Worm (Caenorhabditis elegans) whole organism, young adult: ENCODE data around the gene vnut-1.

Experiments used
- K12H6.12 ChIP-seq: fragments of 200-800 bp; sonication (Bioruptor generic); optimal IDR thresholded peaks from 2 replicates; lab custom pipeline; 2018; ENCODE audit warnings: mild to moderate bottlenecking, missing genetic modification characterization, missing compliant biosample characterization
- T07F8.4 ChIP-seq: sonication (generic microtip); optimal IDR thresholded peaks from 2 replicates; lab custom pipeline; 2016; ENCODE audit warnings: mild to moderate bottlenecking, missing genetic modification characterization, moderate library complexity, missing compliant biosample characterization
- T26A5.8 ChIP-seq: sonication (generic microtip); optimal IDR thresholded peaks from 2 replicates; lab custom pipeline; 2016; ENCODE audit warnings: missing genetic modification characterization, missing compliant biosample characterization
- Y53G8AR.9 ChIP-seq: fragments of 200-800 bp; sonication (Bioruptor generic); conservative IDR thresholded peaks from 2 replicates; pipeline ENCODE4 v1.3.6; 2022; ENCODE audit warnings: missing genetic modification reagents, missing genetic modification characterization, missing compliant biosample characterization
- Y95B8A.8 ChIP-seq: fragments of 200-800 bp; sonication (Bioruptor generic); IDR thresholded peaks from 2 replicates; pipeline ENCODE4 v1.3.6; 2022; ENCODE audit warnings: missing genetic modification reagents, missing genetic modification characterization, missing compliant biosample characterization
- aptf-2 ChIP-seq: fragments of 200-800 bp; sonication (Bioruptor generic); conservative IDR thresholded peaks from 2 replicates; pipeline ENCODE4 v1.3.6; 2022; ENCODE audit warnings: missing genetic modification reagents, missing genetic modification characterization, missing compliant biosample characterization
- attf-3 ChIP-seq: fragments of 200-800 bp; sonication (Bioruptor generic); conservative IDR thresholded peaks from 2 replicates; pipeline ENCODE4 v1.3.6; 2022; ENCODE audit warnings: missing genetic modification reagents, missing genetic modification characterization, missing compliant biosample characterization
- attf-5 ChIP-seq: fragments of 200-800 bp; sonication (Bioruptor generic); optimal IDR thresholded peaks from 2 replicates; lab custom pipeline; 2018; ENCODE audit warnings: mild to moderate bottlenecking, missing genetic modification characterization, missing compliant biosample characterization
- ccch-3 ChIP-seq: fragments of 200-800 bp; sonication (Bioruptor generic); optimal IDR thresholded peaks from 2 replicates; lab custom pipeline; 2018; ENCODE audit warnings: mild to moderate bottlenecking, missing genetic modification characterization, missing compliant biosample characterization
- cebp-1 ChIP-seq, 2 experiments: fragments of 200-800 bp in 1 of 2; sonication (Bioruptor generic) in 1 of 2; sonication (generic microtip) in 1 of 2; IDR thresholded peaks in 1 of 2; optimal IDR thresholded peaks in 1 of 2; 2 replicates each; pipeline versions ENCODE4 v1.3.6 to Lab custom; 2017 to 2022; ENCODE audit warnings: missing compliant biosample characterization in 2 of 2, missing genetic modification characterization in 2 of 2, mild to moderate bottlenecking in 1 of 2, missing genetic modification reagents in 1 of 2, moderate library complexity in 1 of 2
- cebp-2 ChIP-seq: fragments of 200-800 bp; sonication (Bioruptor generic); IDR thresholded peaks from 2 replicates; pipeline ENCODE4 v1.3.6; 2022; ENCODE audit warnings: missing genetic modification characterization, missing compliant biosample characterization
- ceh-100 ChIP-seq: fragments of 200-800 bp; sonication (Bioruptor generic); IDR thresholded peaks from 2 replicates; pipeline ENCODE4 v1.3.6; 2022; ENCODE audit warnings: missing genetic modification reagents, missing genetic modification characterization, missing compliant biosample characterization
- ceh-79 ChIP-seq: sonication (generic microtip); optimal IDR thresholded peaks from 2 replicates; lab custom pipeline; 2017; ENCODE audit warnings: mild to moderate bottlenecking, missing genetic modification characterization, missing compliant biosample characterization
- ceh-91 ChIP-seq: fragments of 200-800 bp; sonication (Bioruptor generic); IDR thresholded peaks from 2 replicates; pipeline ENCODE4 v1.3.6; 2022; ENCODE audit warnings: missing genetic modification reagents, missing genetic modification characterization, missing compliant biosample characterization
- die-1 ChIP-seq: sonication (generic microtip); optimal IDR thresholded peaks from 2 replicates; lab custom pipeline; 2016; ENCODE audit warnings: missing genotype, mild to moderate bottlenecking, missing genetic modification characterization, missing compliant biosample characterization
- dox-1 ChIP-seq: fragments of 200-800 bp; sonication (Bioruptor generic); IDR thresholded peaks from 2 replicates; pipeline ENCODE4 v1.3.6; 2022; ENCODE audit warnings: missing genetic modification reagents, missing genetic modification characterization, missing compliant biosample characterization
- ets-4 ChIP-seq: fragments of 200-800 bp; sonication (Bioruptor generic); optimal IDR thresholded peaks from 2 replicates; lab custom pipeline; 2018; ENCODE audit warnings: mild to moderate bottlenecking, missing genetic modification characterization, missing compliant biosample characterization
- him-1 ChIP-seq: sonication (generic microtip); optimal IDR thresholded peaks from 2 replicates; lab custom pipeline; 2016; ENCODE audit warnings: missing genotype, missing genetic modification reagents, missing genetic modification characterization, missing compliant biosample characterization
- hrde-1 ChIP-seq: sonication (generic microtip); optimal IDR thresholded peaks from 2 replicates; lab custom pipeline; 2016; ENCODE audit warnings: missing genetic modification characterization, mild to moderate bottlenecking, missing compliant biosample characterization, moderate library complexity, missing genotype, missing genetic modification reagents, borderline replicate concordance
- hsf-1 ChIP-seq: fragments of 200-800 bp; sonication (Bioruptor generic); IDR thresholded peaks from 2 replicates; pipeline ENCODE4 v1.3.6; 2022; ENCODE audit warnings: missing genetic modification reagents, missing genetic modification characterization, missing compliant biosample characterization
- lag-1 ChIP-seq: fragments of 200-800 bp; sonication (Bioruptor generic); IDR thresholded peaks from 2 replicates; pipeline ENCODE4 v1.3.6; 2022; ENCODE audit warnings: missing genetic modification reagents, missing genetic modification characterization, missing compliant biosample characterization
- let-526 ChIP-seq: fragments of 200-800 bp; sonication (Bioruptor generic); IDR thresholded peaks from 2 replicates; pipeline ENCODE4 v1.3.6; 2022; ENCODE audit warnings: missing genetic modification reagents, missing genetic modification characterization, missing compliant biosample characterization
- let-607 ChIP-seq, 2 experiments: fragments of 200-800 bp in 1 of 2; sonication (Bioruptor generic) in 1 of 2; sonication (generic microtip) in 1 of 2; optimal IDR thresholded peaks; 2 replicates each; lab custom pipeline; 2016 to 2018; ENCODE audit warnings: mild to moderate bottlenecking in 2 of 2, missing compliant biosample characterization in 2 of 2, missing genetic modification characterization in 2 of 2, moderate library complexity in 2 of 2, missing genotype in 1 of 2
- lin-26 ChIP-seq: fragments of 200-800 bp; sonication (Bioruptor generic); IDR thresholded peaks from 2 replicates; pipeline ENCODE4 v1.3.6; 2022; ENCODE audit warnings: missing genetic modification reagents, missing genetic modification characterization, missing compliant biosample characterization
- lin-35 ChIP-seq, 3 experiments: fragments of 150-350 bp in 2 of 3; sonication (generic microtip) in 1 of 3; optimal IDR thresholded peaks; 2 replicates each; lab custom pipeline; 2014 to 2018; ENCODE audit warnings: missing biosample characterization in 3 of 3, missing genetic modification characterization in 3 of 3, missing genetic modification reagents in 3 of 3
- lir-1 ChIP-seq: fragments of 200-800 bp; sonication (Bioruptor generic); conservative IDR thresholded peaks from 2 replicates; pipeline ENCODE4 v1.3.6; 2022; ENCODE audit warnings: missing genetic modification reagents, missing genetic modification characterization, missing compliant biosample characterization
- madf-10 ChIP-seq: sonication (generic microtip); optimal IDR thresholded peaks from 2 replicates; lab custom pipeline; 2016; ENCODE audit warnings: mild to moderate bottlenecking, missing genetic modification characterization, missing compliant biosample characterization
- madf-8 ChIP-seq: fragments of 200-800 bp; sonication (Bioruptor generic); conservative IDR thresholded peaks from 2 replicates; pipeline ENCODE4 v1.3.6; 2022; ENCODE audit warnings: missing genetic modification reagents, missing genetic modification characterization, missing compliant biosample characterization
- mcd-1 ChIP-seq: fragments of 200-800 bp; sonication (Bioruptor generic); IDR thresholded peaks from 2 replicates; pipeline ENCODE4 v1.3.6; 2022; ENCODE audit warnings: missing genetic modification reagents, missing genetic modification characterization, missing compliant biosample characterization
- nhr-120 ChIP-seq: fragments of 200-800 bp; sonication (Bioruptor generic); IDR thresholded peaks from 2 replicates; pipeline ENCODE4 v1.3.6; 2022; ENCODE audit warnings: missing genetic modification characterization, missing compliant biosample characterization
- nhr-27 ChIP-seq: fragments of 200-800 bp; sonication (Bioruptor generic); optimal IDR thresholded peaks from 2 replicates; lab custom pipeline; 2018; ENCODE audit warnings: mild to moderate bottlenecking, missing genetic modification characterization, moderate library complexity, missing compliant biosample characterization
- pha-4 ChIP-seq: fragments of 150-350 bp; sonication (generic microtip); optimal IDR thresholded peaks from 2 replicates; lab custom pipeline; 2014; ENCODE audit warnings: missing biosample characterization, missing genetic modification reagents, missing genetic modification characterization
- snpc-1.3 ChIP-seq: sonication (generic microtip); optimal IDR thresholded peaks from 2 replicates; lab custom pipeline; 2017; ENCODE audit warnings: missing genetic modification characterization, mild to moderate bottlenecking, missing compliant biosample characterization, antibody characterized with exemption, moderate library complexity, missing genotype, missing genetic modification reagents; ENCODE audit not compliant: insufficient read depth
- snpc-3.4 ChIP-seq: sonication (generic microtip); optimal IDR thresholded peaks from 2 replicates; lab custom pipeline; 2017; ENCODE audit warnings: missing genetic modification characterization, mild to moderate bottlenecking, missing compliant biosample characterization, antibody characterized with exemption, moderate library complexity, missing genotype, missing genetic modification reagents
- sptf-2 ChIP-seq: fragments of 200-800 bp; sonication (Bioruptor generic); optimal IDR thresholded peaks from 2 replicates; lab custom pipeline; 2018; ENCODE audit warnings: mild to moderate bottlenecking, missing genetic modification characterization, missing compliant biosample characterization
- tlf-1 ChIP-seq: fragments of 200-800 bp; sonication (Bioruptor generic); optimal IDR thresholded peaks from 2 replicates; lab custom pipeline; 2018; ENCODE audit warnings: mild to moderate bottlenecking, missing genetic modification characterization, missing compliant biosample characterization
- unc-62 ChIP-seq: fragments of 150-350 bp; optimal IDR thresholded peaks from 2 replicates; lab custom pipeline; 2014; ENCODE audit warnings: missing biosample characterization, missing genetic modification reagents, missing genetic modification characterization
- xnd-1 ChIP-seq: sonication (generic microtip); optimal IDR thresholded peaks from 2 replicates; lab custom pipeline; 2016; ENCODE audit warnings: missing genotype, missing genetic modification reagents, missing genetic modification characterization, missing compliant biosample characterization
- ztf-22 ChIP-seq: fragments of 200-800 bp; sonication (Bioruptor generic); optimal IDR thresholded peaks from 2 replicates; lab custom pipeline; 2018; ENCODE audit warnings: mild to moderate bottlenecking, missing genetic modification characterization, moderate library complexity, missing compliant biosample characterization
- ztf-25 ChIP-seq: fragments of 200-800 bp; sonication (Bioruptor generic); IDR thresholded peaks from 2 replicates; pipeline ENCODE4 v1.3.6; 2022; ENCODE audit warnings: missing genetic modification reagents, missing genetic modification characterization, missing compliant biosample characterization
- ztf-3 ChIP-seq: fragments of 200-800 bp; sonication (Bioruptor generic); optimal IDR thresholded peaks from 2 replicates; lab custom pipeline; 2018; ENCODE audit warnings: mild to moderate bottlenecking, missing genetic modification characterization, missing compliant biosample characterization
- ztf-6 ChIP-seq: fragments of 200-800 bp; sonication (Bioruptor generic); IDR thresholded peaks from 2 replicates; pipeline ENCODE4 v1.3.6; 2022; ENCODE audit warnings: missing genetic modification reagents, missing genetic modification characterization, missing compliant biosample characterization

vnut-1 gene

DNA sequence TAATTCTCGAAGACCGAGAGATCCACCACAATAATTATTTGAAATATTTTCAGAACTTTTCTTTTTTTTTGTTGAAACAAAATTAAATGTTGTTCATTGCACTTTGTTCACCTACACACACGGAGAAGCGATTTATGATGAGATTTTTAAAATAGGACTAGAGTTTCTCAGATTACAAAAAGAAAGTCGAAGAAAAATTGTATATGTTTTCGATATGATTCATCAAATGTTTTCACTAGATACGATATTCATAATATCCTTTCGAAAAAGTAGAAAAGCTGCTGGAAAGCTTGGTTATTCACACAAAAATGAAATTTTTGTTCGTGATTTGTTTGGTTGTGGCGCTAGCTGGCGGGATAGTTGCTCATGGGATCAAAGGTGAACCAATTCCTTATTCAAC lies 35.4 kb downstream of the vnut-1 start, which contains the start of gene F57C2.4 (continued):
- TF ChIP-seq attf-3 (no peak), xnd-1 (no peak)

DNA sequence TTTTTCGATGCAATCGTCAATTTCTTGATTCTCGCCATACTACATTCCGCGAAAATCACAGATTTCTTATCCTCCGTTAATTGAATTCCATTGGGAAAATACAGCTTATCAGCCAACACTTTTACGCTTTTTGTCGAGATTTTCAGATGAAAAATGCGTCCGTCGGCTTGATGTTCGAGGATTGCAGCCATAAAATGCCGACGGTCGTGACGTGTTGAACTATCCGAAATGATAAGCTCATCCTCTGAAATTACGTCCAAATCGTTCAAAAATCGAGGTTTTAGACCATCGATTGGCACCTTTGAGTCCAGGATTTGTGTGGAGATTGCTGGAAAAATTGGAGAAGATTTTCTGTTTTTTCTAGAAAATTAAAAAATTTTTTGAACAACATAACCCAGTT lies 37.5 kb downstream of the vnut-1 start:
- TF ChIP-seq madf-10 (tag; lab: Kevin White, UChicago) = no peak

DNA sequence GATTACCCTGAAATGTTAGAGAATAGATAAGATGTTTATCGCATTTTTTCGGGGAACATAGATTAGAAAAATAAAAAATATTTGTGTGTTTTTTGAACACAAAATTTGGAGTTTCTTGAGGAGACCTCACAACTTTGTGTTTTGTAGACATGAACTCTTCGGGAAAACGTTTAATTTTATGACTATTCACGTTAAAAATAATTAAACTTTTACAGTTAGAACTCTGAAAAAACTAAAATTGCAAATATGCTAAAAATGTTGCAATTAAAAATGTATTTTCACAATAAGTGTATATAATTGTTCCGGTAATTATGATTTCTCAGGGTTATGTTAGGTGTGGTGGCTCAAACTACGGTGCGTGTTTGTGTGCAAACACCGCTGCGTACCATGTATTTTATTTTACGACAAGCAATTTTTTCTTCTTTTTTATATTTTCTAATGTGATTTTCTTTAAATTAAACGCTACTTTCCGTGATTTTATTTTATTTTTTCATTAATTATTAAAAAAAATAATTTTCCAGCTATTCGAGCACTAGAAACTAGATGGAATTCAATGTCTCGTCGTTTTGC lies 38.7 kb downstream of the vnut-1 start, which contains the start of the genes F57C2.5 and spat-1:
TSS of gene F57C2.5 (minus strand) at position 7 of the 570 bp plus-strand sequence.
TSS of gene spat-1 (plus strand) at position 520 of the 570 bp plus-strand sequence.
- no peak for TF ChIP-seq ztf-6 (GFP tag; lab: Robert Waterston, UW)
- no peak for TF ChIP-seq ztf-22 (GFP tag; lab: Kevin White, UChicago)
- TF ChIP-seq T26A5.8 (tag; lab: Kevin White, UChicago) = no peak
- no peak for TF ChIP-seq hrde-1 (tag; lab: Kevin White, UChicago)
- no peak for TF ChIP-seq nhr-120 (GFP tag; lab: Robert Waterston, UW)
- peak; percentile 36 for TF ChIP-seq snpc-1.3 (tag; lab: Kevin White, UChicago)
- TF ChIP-seq Y53G8AR.9 = no peak
- TF ChIP-seq lin-26 (GFP tag; lab: Robert Waterston, UW) = no peak
- peak; percentile 77 for TF ChIP-seq attf-5
- no peak for TF ChIP-seq ztf-25 (GFP tag; lab: Robert Waterston, UW)
- no peak for TF ChIP-seq T07F8.4 (tag; lab: Kevin White, UChicago)
- peak; percentile 66 for TF ChIP-seq ccch-3 (GFP tag; lab: Kevin White, UChicago)
- no peak for TF ChIP-seq him-1 (tag; lab: Kevin White, UChicago)
- 0 out of 2 replicates have a peak, but pooled peaks have one; percentile 10 for TF ChIP-seq let-526
- no peak for TF ChIP-seq unc-62 (GFP tag; lab: Kevin White, UChicago)
- no peak for TF ChIP-seq ets-4
- no peak for TF ChIP-seq ztf-3
- no peak for TF ChIP-seq lin-35 (GFP tag; optimal IDR thresholded peaks at IDR 0.05; lab: Kevin White, UChicago)
- TF ChIP-seq K12H6.12 (tag; lab: Kevin White, UChicago) = peak; percentile 76
- TF ChIP-seq aptf-2 (GFP tag; lab: Robert Waterston, UW) = peak; percentile 78; the same call in 1 of the 2 replicates
- no peak for TF ChIP-seq lag-1 (GFP tag; lab: Robert Waterston, UW)
- TF ChIP-seq ceh-79 = no peak
- peak; percentile 97 for TF ChIP-seq ceh-100 (GFP tag; lab: Robert Waterston, UW)
- TF ChIP-seq mcd-1 (GFP tag; lab: Robert Waterston, UW) = peak; percentile 24; the same call in 1 of the 2 replicates
- no peak for TF ChIP-seq cebp-1 (GFP tag; IDR thresholded peaks at IDR 0.05; lab: Robert Waterston, UW)
- peak; percentile 49 for TF ChIP-seq cebp-1 (tag; optimal IDR thresholded peaks at IDR 0.05; lab: Kevin White, UChicago)
- TF ChIP-seq cebp-2 = no peak
- no peak for TF ChIP-seq sptf-2 (GFP tag; lab: Kevin White, UChicago)
- TF ChIP-seq lir-1 = no peak
- peak; percentile 25 for TF ChIP-seq snpc-3.4 (tag; lab: Kevin White, UChicago)
- TF ChIP-seq hsf-1 (GFP tag; lab: Robert Waterston, UW) = no peak
- TF ChIP-seq pha-4 (tag; lab: Kevin White, UChicago) = no peak
- peak in 1 of 2 experiments; percentile 32 for TF ChIP-seq let-607 (tag; optimal IDR thresholded peaks at IDR 0.05; lab: Kevin White, UChicago)
- peak; percentile 12; the same call in 1 of the 2 replicates for TF ChIP-seq madf-8 (GFP tag; lab: Robert Waterston, UW)
- no peak for TF ChIP-seq tlf-1 (GFP tag; lab: Kevin White, UChicago)
- TF ChIP-seq nhr-27 (tag; lab: Kevin White, UChicago) = no peak
- TF ChIP-seq ceh-91 (GFP tag; lab: Robert Waterston, UW) = peak; percentile 76
- peak; percentile 68; the same call in 1 of the 2 replicates for TF ChIP-seq dox-1 (GFP tag; lab: Robert Waterston, UW)
- TF ChIP-seq Y95B8A.8 (GFP tag; lab: Robert Waterston, UW) = 0 out of 2 replicates have a peak, but pooled peaks have one; percentile 19
- no peak for TF ChIP-seq die-1
